Worm (Caenorhabditis elegans) whole organism, early embryonic: ENCODE results near the gene R05D8.11.
A peak's percentile ranks its signal among the peaks of the same experiment; 100 is the strongest.

Experiments
- B0310.2 ChIP-seq: sonication (generic microtip); optimal IDR thresholded peaks from 2 replicates; lab custom pipeline; 2016; ENCODE audit warnings: mild to moderate bottlenecking, missing genetic modification characterization, missing compliant biosample characterization
- F13C5.2 ChIP-seq: sonication (generic microtip); optimal IDR thresholded peaks from 2 replicates; lab custom pipeline; 2017; ENCODE audit warnings: mild to moderate bottlenecking, missing genetic modification characterization, inconsistent platforms, missing compliant biosample characterization
- aly-1 ChIP-seq: sonication (generic microtip); optimal IDR thresholded peaks from 2 replicates; lab custom pipeline; 2016; ENCODE audit warnings: missing genetic modification characterization, missing compliant biosample characterization
- ama-1 ChIP-seq: fragments of 150-350 bp; optimal IDR thresholded peaks from 2 replicates; lab custom pipeline; 2014
- ceh-13 ChIP-seq: fragments of 200-800 bp; sonication (Bioruptor generic); optimal IDR thresholded peaks from 2 replicates; lab custom pipeline; 2018; ENCODE audit warnings: mild to moderate bottlenecking, missing genetic modification characterization, missing compliant biosample characterization
- ceh-36 ChIP-seq: sonication (generic microtip); optimal IDR thresholded peaks from 2 replicates; lab custom pipeline; 2016; ENCODE audit warnings: missing genetic modification characterization, inconsistent platforms, missing compliant biosample characterization
- ets-7 ChIP-seq: sonication (generic microtip); optimal IDR thresholded peaks from 2 replicates; lab custom pipeline; 2016; ENCODE audit warnings: missing genotype, missing genetic modification characterization, missing compliant biosample characterization
- flt-1 ChIP-seq: fragments of 200-800 bp; sonication (Bioruptor generic); IDR thresholded peaks from 2 replicates; pipeline ENCODE4 v1.3.6; 2022; ENCODE audit warnings: missing genetic modification characterization, missing compliant biosample characterization
- hmbx-1 ChIP-seq: sonication (generic microtip); optimal IDR thresholded peaks from 2 replicates; lab custom pipeline; 2016; ENCODE audit warnings: mild to moderate bottlenecking, missing genetic modification characterization, missing compliant biosample characterization
- hmg-4 ChIP-seq: fragments of 200-800 bp; sonication (Bioruptor generic); optimal IDR thresholded peaks from 2 replicates; lab custom pipeline; 2018; ENCODE audit warnings: mild to moderate bottlenecking, missing genetic modification characterization, missing compliant biosample characterization
- hnd-1 ChIP-seq: sonication (generic microtip); optimal IDR thresholded peaks from 2 replicates; lab custom pipeline; 2016; ENCODE audit warnings: missing genetic modification characterization, missing compliant biosample characterization
- pes-1 ChIP-seq: fragments of 200-800 bp; sonication (Bioruptor generic); IDR thresholded peaks from 2 replicates; pipeline ENCODE4 v1.3.6; 2022; ENCODE audit warnings: missing genetic modification reagents, missing genetic modification characterization, missing compliant biosample characterization
- scrt-1 ChIP-seq: fragments of 200-800 bp; sonication (Bioruptor generic); IDR thresholded peaks from 2 replicates; pipeline ENCODE4 v1.3.6; 2022; ENCODE audit warnings: missing genetic modification characterization, missing compliant biosample characterization
- sea-1 ChIP-seq: fragments of 200-800 bp; sonication (Bioruptor generic); conservative IDR thresholded peaks from 2 replicates; pipeline ENCODE4 v1.3.6; 2022; ENCODE audit warnings: missing genetic modification characterization, missing compliant biosample characterization
- tbx-11 ChIP-seq: fragments of 200-800 bp; sonication (Bioruptor generic); IDR thresholded peaks from 2 replicates; pipeline ENCODE4 v1.3.6; 2022; ENCODE audit warnings: missing genetic modification characterization, missing compliant biosample characterization
- tbx-37 ChIP-seq: fragments of 200-800 bp; sonication (Bioruptor generic); conservative IDR thresholded peaks from 2 replicates; pipeline ENCODE4 v1.3.6; 2022; ENCODE audit warnings: missing genetic modification reagents, missing genetic modification characterization, missing compliant biosample characterization
- tra-4 ChIP-seq: sonication (generic microtip); optimal IDR thresholded peaks from 2 replicates; lab custom pipeline; 2017; ENCODE audit warnings: missing genetic modification characterization, missing compliant biosample characterization

R05D8.11 gene

ce11 chrV:2780786-2781185 lies at the start of gene R05D8.11:
Gene R05D8.11 (minus strand): TSS chrV:2780886.
- no peak for TF ChIP-seq B0310.2 (tag; lab: Kevin White, UChicago)
- TF ChIP-seq ceh-36 (tag; lab: Kevin White, UChicago) = no peak
- TF ChIP-seq tbx-11 (GFP tag; lab: Robert Waterston, UW) = no peak
- no peak for TF ChIP-seq tra-4
- TF ChIP-seq F13C5.2 (tag; lab: Kevin White, UChicago) = no peak
- no peak for TF ChIP-seq ama-1 (lab: Kevin White, UChicago)

- TF ChIP-seq ceh-13 (GFP tag; lab: Kevin White, UChicago) (no peak), B0310.2 (tag; lab: Kevin White, UChicago) (no peak), pes-1 (GFP tag; lab: Robert Waterston, UW) (no peak), F13C5.2 (tag; lab: Kevin White, UChicago) (no peak), hmbx-1 (tag; lab: Kevin White, UChicago) (no peak), tbx-37 (GFP tag; lab: Robert Waterston, UW) (no peak), scrt-1 (GFP tag; lab: Robert Waterston, UW) (no peak), hnd-1 (tag; lab: Kevin White, UChicago) (no peak), ama-1 (lab: Kevin White, UChicago) (no peak), sea-1 (GFP tag; lab: Robert Waterston, UW) (no peak)
Observed at ce11 chrV:2826815-2827214, 46.1 kb upstream of the R05D8.11 start, which contains the start of gene T03D3.5. Gene T03D3.5 (minus strand): TSS chrV:2826835.

ce11 chrV:2825978-2826377 lies 45.3 kb upstream of the R05D8.11 start:
- TF ChIP-seq B0310.2 (tag; lab: Kevin White, UChicago) (no peak), ceh-36 (tag; lab: Kevin White, UChicago) (peak; percentile 88)

ce11 chrV:2821618-2822272 lies 41.1 kb upstream of the R05D8.11 start, which contains the start of gene srh-36:
Gene srh-36 (minus strand): TSS chrV:2821668.
- TF ChIP-seq ama-1 (lab: Kevin White, UChicago) (no peak), scrt-1 (GFP tag; lab: Robert Waterston, UW) (no peak), F13C5.2 (tag; lab: Kevin White, UChicago) (no peak)

- TF ChIP-seq scrt-1 (GFP tag; lab: Robert Waterston, UW) (no peak), hmg-4 (GFP tag; lab: Kevin White, UChicago) (no peak), sea-1 (GFP tag; lab: Robert Waterston, UW) (no peak), F13C5.2 (tag; lab: Kevin White, UChicago) (no peak), ama-1 (lab: Kevin White, UChicago) (no peak), tra-4 (no peak), ceh-13 (GFP tag; lab: Kevin White, UChicago) (no peak), B0310.2 (tag; lab: Kevin White, UChicago) (no peak), ceh-36 (tag; lab: Kevin White, UChicago) (no peak), flt-1 (GFP tag; lab: Robert Waterston, UW) (no peak), pes-1 (GFP tag; lab: Robert Waterston, UW) (no peak), hmbx-1 (tag; lab: Kevin White, UChicago) (no peak), tbx-11 (GFP tag; lab: Robert Waterston, UW) (no peak), hnd-1 (tag; lab: Kevin White, UChicago) (no peak), tbx-37 (GFP tag; lab: Robert Waterston, UW) (no peak), ets-7 (tag; lab: Kevin White, UChicago) (no peak), aly-1 (no peak)
Observed at ce11 chrV:2818117-2818516, 37.4 kb upstream of the R05D8.11 start, which contains the start of gene srt-34. Gene srt-34 (minus strand): TSS chrV:2818217.

ce11 chrV:2815956-2816355 lies 35.3 kb upstream of the R05D8.11 start, which contains the start of gene F54E2.5:
Gene F54E2.5 (minus strand): TSS chrV:2816056.
- TF ChIP-seq hmg-4 (GFP tag; lab: Kevin White, UChicago) = no peak
- TF ChIP-seq scrt-1 (GFP tag; lab: Robert Waterston, UW) = no peak
- TF ChIP-seq aly-1 = no peak
- TF ChIP-seq ets-7 (tag; lab: Kevin White, UChicago) = no peak
- no peak for TF ChIP-seq ama-1 (lab: Kevin White, UChicago)
- TF ChIP-seq flt-1 (GFP tag; lab: Robert Waterston, UW) = no peak
- TF ChIP-seq B0310.2 (tag; lab: Kevin White, UChicago) = no peak
- no peak for TF ChIP-seq hmbx-1 (tag; lab: Kevin White, UChicago)
- TF ChIP-seq hnd-1 (tag; lab: Kevin White, UChicago) = no peak
- TF ChIP-seq sea-1 (GFP tag; lab: Robert Waterston, UW) = no peak
- no peak for TF ChIP-seq tbx-37 (GFP tag; lab: Robert Waterston, UW)
- TF ChIP-seq ceh-36 (tag; lab: Kevin White, UChicago) = no peak

ce11 chrV:2813856-2814255 lies 33.2 kb upstream of the R05D8.11 start, which contains the start of gene F54E2.9:
Gene F54E2.9 (minus strand): TSS chrV:2813987.
- TF ChIP-seq tbx-11 (GFP tag; lab: Robert Waterston, UW) (no peak), scrt-1 (GFP tag; lab: Robert Waterston, UW) (no peak), hmg-4 (GFP tag; lab: Kevin White, UChicago) (no peak), ceh-13 (GFP tag; lab: Kevin White, UChicago) (no peak), tra-4 (no peak), pes-1 (GFP tag; lab: Robert Waterston, UW) (no peak), flt-1 (GFP tag; lab: Robert Waterston, UW) (no peak), hmbx-1 (tag; lab: Kevin White, UChicago) (no peak), ets-7 (tag; lab: Kevin White, UChicago) (no peak), ceh-36 (tag; lab: Kevin White, UChicago) (no peak), sea-1 (GFP tag; lab: Robert Waterston, UW) (no peak), F13C5.2 (tag; lab: Kevin White, UChicago) (no peak), B0310.2 (tag; lab: Kevin White, UChicago) (no peak), ama-1 (lab: Kevin White, UChicago) (no peak), tbx-37 (GFP tag; lab: Robert Waterston, UW) (no peak), hnd-1 (tag; lab: Kevin White, UChicago) (no peak), aly-1 (no peak)
